Fruit fly (Drosophila melanogaster): ENCODE measurements around the gene CG34164.
A peak's percentile ranks its signal among the peaks of the same experiment; 100 is the strongest.

The CG34164 gene

dm6 chr2L:12044613-12045350 is 11.4 kb upstream of the CG34164 start, which contains the start of gene CG6785 (continued):
- TF ChIP-seq hbn (GFP tag; IDR thresholded peaks at IDR 0.05; ENCODE audit: partially characterized antibody): no peak
- no peak for TF ChIP-seq CG11560 (tag; IDR thresholded peaks at IDR 0.05)
- TF ChIP-seq lmd (GFP tag; IDR thresholded peaks at IDR 0.05): no peak
- TF ChIP-seq Sin3A (optimal IDR thresholded peaks at IDR 0.05): no peak
- peak; percentile 72 for TF ChIP-seq CG10654 (GFP tag; optimal IDR thresholded peaks at IDR 0.05)
- peak; percentile 38; the same call in 1 of the 2 replicates for TF ChIP-seq CG32532 (GFP tag; IDR thresholded peaks at IDR 0.05)
- peak; percentile 88 for TF ChIP-seq CG18619 (GFP tag; optimal IDR thresholded peaks at IDR 0.05)
- peak; percentile 88 for TF ChIP-seq B-H2 (GFP tag; optimal IDR thresholded peaks at IDR 0.05)
- TF ChIP-seq Oaz (GFP tag; IDR thresholded peaks at IDR 0.05): no peak
- TF ChIP-seq CG30431 (GFP tag; optimal IDR thresholded peaks at IDR 0.05): peak; percentile 19
- TF ChIP-seq CG10321 (GFP tag; IDR thresholded peaks at IDR 0.05): peak; percentile 54
- TF ChIP-seq Opbp (GFP tag; IDR thresholded peaks at IDR 0.05; ENCODE audit: partially characterized antibody): no peak
- TF ChIP-seq schlank (tag; optimal IDR thresholded peaks at IDR 0.05): peak; percentile 84
- peak; percentile 84 for TF ChIP-seq CG13123 (GFP tag; optimal IDR thresholded peaks at IDR 0.05)
- no peak for TF ChIP-seq GATAe (GFP tag; conservative IDR thresholded peaks at IDR 0.05)
- peak; percentile 96 for TF ChIP-seq Med (GFP tag)
- TF ChIP-seq Dll (GFP tag; IDR thresholded peaks at IDR 0.05; ENCODE audit: partially characterized antibody): no peak
- TF ChIP-seq CG10979 (tag; optimal IDR thresholded peaks at IDR 0.05): peak; percentile 50
- TF ChIP-seq vnd (GFP tag; IDR thresholded peaks at IDR 0.05; ENCODE audit: partially characterized antibody): no peak
- peak in 1 of 3 experiments; percentile 51 for TF ChIP-seq Stat92E (GFP tag; optimal IDR thresholded peaks at IDR 0.05)
- peak; percentile 72 for TF ChIP-seq CG8388 (GFP tag; optimal IDR thresholded peaks at IDR 0.05)
- peak; percentile 64 for TF ChIP-seq cato (GFP tag; optimal IDR thresholded peaks at IDR 0.05; ENCODE audit: borderline replicate concordance)
- peak; percentile 77 for TF ChIP-seq nom (GFP tag; optimal IDR thresholded peaks at IDR 0.05)
- TF ChIP-seq Ets97D (GFP tag; optimal IDR thresholded peaks at IDR 0.05): peak; percentile 65
- TF ChIP-seq CG18011 (GFP tag; optimal IDR thresholded peaks at IDR 0.05): peak; percentile 63
- peak; percentile 78 for TF ChIP-seq CG14965 (GFP tag; optimal IDR thresholded peaks at IDR 0.05; ENCODE audit: borderline replicate concordance)
- TF ChIP-seq Chrac-16 (GFP tag; optimal IDR thresholded peaks at IDR 0.05): peak; percentile 19
- TF ChIP-seq hkb (optimal IDR thresholded peaks at IDR 0.05): no peak
- TF ChIP-seq hkb (GFP tag; IDR thresholded peaks at IDR 0.05): peak; percentile 82
- TF ChIP-seq MESR4 (GFP tag; optimal IDR thresholded peaks at IDR 0.05): peak; percentile 48
- peak in 1 of 3 experiments; percentile 58 for TF ChIP-seq lola (GFP tag; optimal IDR thresholded peaks at IDR 0.05)
- peak; percentile 52 for TF ChIP-seq CG9609 (GFP tag; optimal IDR thresholded peaks at IDR 0.05)
- peak; percentile 74 for TF ChIP-seq pb (GFP tag; optimal IDR thresholded peaks at IDR 0.05)
- TF ChIP-seq CG10267 (tag; optimal IDR thresholded peaks at IDR 0.05): peak; percentile 64
- TF ChIP-seq BtbVII (GFP tag; optimal IDR thresholded peaks at IDR 0.05): peak; percentile 88
- TF ChIP-seq psq (GFP tag; optimal IDR thresholded peaks at IDR 0.05): peak; percentile 58
- TF ChIP-seq CG8944 (GFP tag; optimal IDR thresholded peaks at IDR 0.05): peak; percentile 80
- TF ChIP-seq Xbp1 (GFP tag; optimal IDR thresholded peaks at IDR 0.05): peak; percentile 51
- TF ChIP-seq YL-1 (GFP tag; optimal IDR thresholded peaks at IDR 0.05): peak; percentile 92
- TF ChIP-seq Sox100B (GFP tag; optimal IDR thresholded peaks at IDR 0.05): peak; percentile 90
- TF ChIP-seq corto (GFP tag; optimal IDR thresholded peaks at IDR 0.05): peak; percentile 69
- TF ChIP-seq Dbx (GFP tag; IDR thresholded peaks at IDR 0.05): peak; percentile 70; the same call in 2 of the 3 replicates
- TF ChIP-seq kay (GFP tag; optimal IDR thresholded peaks at IDR 0.05): peak; percentile 77
- TF ChIP-seq CG1603 (tag; optimal IDR thresholded peaks at IDR 0.05): peak; percentile 83
- TF ChIP-seq E2f2 (GFP tag; IDR thresholded peaks at IDR 0.05): peak; percentile 48; the same call in 1 of the 2 replicates
- TF ChIP-seq CG3847 (GFP tag; IDR thresholded peaks at IDR 0.05): no peak
- TF ChIP-seq z (GFP tag; IDR thresholded peaks at IDR 0.05): no peak
- TF ChIP-seq mirr (GFP tag; optimal IDR thresholded peaks at IDR 0.05): peak; percentile 81
- TF ChIP-seq zen2 (GFP tag; IDR thresholded peaks at IDR 0.05; ENCODE audit: partially characterized antibody): no peak
